Worm (Caenorhabditis elegans): ENCODE results near the gene B0280.17.

The B0280.17 gene

DNA sequence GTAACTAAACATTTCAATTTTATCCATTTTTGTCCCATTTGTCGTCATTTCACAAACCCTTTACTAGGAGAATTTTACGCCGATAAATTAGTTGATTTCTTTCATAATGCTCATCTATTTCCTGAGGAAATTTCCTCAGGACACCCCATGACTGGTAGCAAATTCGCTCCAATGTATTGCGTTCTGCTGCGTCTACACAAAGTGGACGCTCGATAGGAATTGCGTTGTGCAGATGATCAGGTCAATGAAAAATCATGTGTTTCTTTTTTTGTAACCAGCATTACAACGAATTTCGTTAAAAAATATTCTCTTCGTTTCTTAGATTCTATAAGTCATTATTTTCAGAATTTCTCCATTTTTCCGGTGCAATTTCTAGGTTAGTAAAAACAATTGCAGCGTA, 45.9 kb upstream of the B0280.17 start, which contains the start of gene epg-4 (continued):
- TF ChIP-seq isw-1 (GFP tag; IDR thresholded peaks at IDR 0.05) (no peak; the same call in 1 of the 2 replicates), fkh-10 (GFP tag; optimal IDR thresholded peaks at IDR 0.05) (no peak), pag-3 (tag; optimal IDR thresholded peaks at IDR 0.05; ENCODE audit: borderline replicate concordance, insufficient read depth) (no peak)

DNA sequence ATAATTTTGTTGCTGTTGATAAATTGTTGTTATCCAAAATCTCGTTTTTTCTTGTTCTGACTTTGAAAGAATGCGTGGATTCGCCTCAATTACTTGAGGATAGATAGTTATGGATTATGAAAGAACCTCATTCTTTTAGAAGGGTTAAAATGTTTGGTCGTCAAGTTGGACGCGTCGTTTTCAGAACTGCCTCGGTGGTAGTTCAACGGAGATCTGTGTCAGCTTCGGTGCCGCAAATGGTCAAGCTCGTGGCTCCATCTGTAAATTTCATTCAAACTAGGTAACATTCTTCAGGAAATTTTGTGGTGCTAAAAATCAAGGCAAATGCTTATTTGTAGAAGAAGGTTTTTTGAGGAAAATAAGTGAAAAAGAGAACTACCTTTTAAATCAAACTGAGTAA, 44.7 kb upstream of the B0280.17 start, which contains the start of gene ndab-2:
Gene ndab-2 (plus strand): TSS at position 140 of the 400 bp plus-strand sequence.
- TF ChIP-seq ama-1 (optimal IDR thresholded peaks at IDR 0.05) (peak; percentile 41), C16A3.4 (tag; optimal IDR thresholded peaks at IDR 0.05) (no peak), lsy-2 (tag; optimal IDR thresholded peaks at IDR 0.05) (peak in 1 of 2 experiments; percentile 28), nhr-90 (tag; optimal IDR thresholded peaks at IDR 0.05; ENCODE audit: poor library complexity) (peak; percentile 5), nhr-47 (tag; optimal IDR thresholded peaks at IDR 0.05) (peak; percentile 18), unc-86 (tag; optimal IDR thresholded peaks at IDR 0.05) (no peak)

DNA sequence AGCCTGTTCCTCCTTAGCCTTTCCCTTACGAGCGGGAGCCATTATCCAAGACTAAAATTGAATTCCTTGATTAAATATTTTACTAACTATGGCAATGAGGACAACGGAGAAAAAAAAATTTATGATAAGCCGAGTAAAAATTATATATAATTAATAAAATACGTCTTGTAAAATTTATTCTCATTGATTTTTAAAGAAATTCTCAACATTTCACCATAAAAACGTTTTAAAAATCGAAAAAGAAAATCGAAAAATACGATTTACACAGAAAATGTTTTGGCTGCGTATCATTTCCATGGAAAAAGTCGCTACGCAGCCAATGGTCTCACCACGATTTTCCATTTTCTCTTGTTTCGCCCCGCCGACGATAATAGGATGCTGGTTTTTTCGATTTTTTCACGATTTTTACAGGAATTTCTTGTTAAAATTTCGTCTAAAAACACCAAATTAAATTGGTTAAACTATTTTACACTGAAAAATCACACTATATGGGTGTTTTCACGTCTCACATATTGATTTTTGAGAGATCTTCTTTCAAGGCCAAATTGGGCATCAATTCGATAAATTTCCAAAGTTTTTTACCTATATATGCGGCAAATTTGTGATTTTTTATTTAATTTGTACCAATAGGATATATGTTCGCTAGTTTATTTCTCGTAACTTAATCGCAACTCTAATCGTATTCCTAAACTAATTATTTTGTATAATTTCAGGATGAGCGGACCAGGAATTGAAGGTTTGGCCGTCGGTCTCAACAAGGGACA, 43.8 kb upstream of the B0280.17 start, which contains the start of the genes rps-14 and rpl-36:
Gene rps-14 (minus strand): TSS at position 51 of the 764 bp plus-strand sequence.
Gene rpl-36 (plus strand): TSS at position 714 of the 764 bp plus-strand sequence.
- TF ChIP-seq snpc-4 (tag; optimal IDR thresholded peaks at IDR 0.05) (peak; percentile 82), aha-1 (tag; optimal IDR thresholded peaks at IDR 0.05) (peak; percentile 77), unc-98 (GFP tag; IDR thresholded peaks at IDR 0.05) (no peak), sptf-1 (tag; optimal IDR thresholded peaks at IDR 0.05) (no peak), mep-1 (tag; optimal IDR thresholded peaks at IDR 0.05) (peak; percentile 96), ceh-88 (GFP tag; IDR thresholded peaks at IDR 0.05) (peak; percentile 68), tbx-2 (tag; optimal IDR thresholded peaks at IDR 0.05) (peak; percentile 87), hpl-2 (GFP tag; optimal IDR thresholded peaks at IDR 0.05) (peak; percentile 78), C34B4.2 (tag; optimal IDR thresholded peaks at IDR 0.05) (no peak), fos-1 (tag; optimal IDR thresholded peaks at IDR 0.05) (peak; percentile 84), hlh-17 (GFP tag; optimal IDR thresholded peaks at IDR 0.05; ENCODE audit: borderline replicate concordance) (no peak), ceh-63 (GFP tag; optimal IDR thresholded peaks at IDR 0.05) (no peak), nhr-85 (tag) (peak; percentile 94), unc-130 (tag; optimal IDR thresholded peaks at IDR 0.05) (peak; percentile 96), pag-3 (tag; optimal IDR thresholded peaks at IDR 0.05; ENCODE audit: borderline replicate concordance, insufficient read depth) (no peak), ceh-8 (GFP tag; optimal IDR thresholded peaks at IDR 0.05) (peak; percentile 67), ama-1 (optimal IDR thresholded peaks at IDR 0.05) (peak; percentile 30), isw-1 (GFP tag; IDR thresholded peaks at IDR 0.05) (peak; percentile 94), nhr-76 (tag; optimal IDR thresholded peaks at IDR 0.05) (no peak), fkh-10 (GFP tag; optimal IDR thresholded peaks at IDR 0.05) (peak; percentile 66), dsc-1 (tag; optimal IDR thresholded peaks at IDR 0.05) (peak; percentile 89), lin-13 (GFP tag; optimal IDR thresholded peaks at IDR 0.05) (peak; percentile 87), nhr-84 (tag; optimal IDR thresholded peaks at IDR 0.05) (no peak), irx-1 (tag; optimal IDR thresholded peaks at IDR 0.05) (peak; percentile 83), nhr-77 (tag; optimal IDR thresholded peaks at IDR 0.05) (peak; percentile 90), xbp-1 (tag; optimal IDR thresholded peaks at IDR 0.05) (peak; percentile 94), tlp-1 (tag; optimal IDR thresholded peaks at IDR 0.05) (no peak), nhr-28 (tag; optimal IDR thresholded peaks at IDR 0.05) (no peak), lin-14 (GFP tag; optimal IDR thresholded peaks at IDR 0.05) (peak; percentile 92), sox-4 (tag; optimal IDR thresholded peaks at IDR 0.05) (peak; percentile 59), C04F5.9 (tag; optimal IDR thresholded peaks at IDR 0.05) (peak; percentile 78), lin-35 (GFP tag; optimal IDR thresholded peaks at IDR 0.05) (peak; percentile 88 to 93), snu-23 (GFP tag; optimal IDR thresholded peaks at IDR 0.05) (peak; percentile 95), egl-27 (tag; optimal IDR thresholded peaks at IDR 0.05) (peak in 1 of 2 experiments; percentile 59), lsy-2 (tag; optimal IDR thresholded peaks at IDR 0.05) (peak; percentile 95 to 96), alr-1 (tag; optimal IDR thresholded peaks at IDR 0.05; ENCODE audit: borderline replicate concordance) (no peak), hlh-4 (tag; optimal IDR thresholded peaks at IDR 0.05) (no peak), nhr-71 (tag; optimal IDR thresholded peaks at IDR 0.05) (peak; percentile 93), fkh-8 (tag; optimal IDR thresholded peaks at IDR 0.05) (peak; percentile 88), nhr-11 (tag; optimal IDR thresholded peaks at IDR 0.05) (peak; percentile 30), efl-3 (GFP tag; optimal IDR thresholded peaks at IDR 0.05) (no peak), lin-39 (tag; optimal IDR thresholded peaks at IDR 0.05) (peak; percentile 62), skn-1 (tag; optimal IDR thresholded peaks at IDR 0.05) (peak; percentile 94)
